Fruit fly (Drosophila melanogaster) whole organism, embryonic: ENCODE data around the gene CG5359.
A peak's percentile ranks its signal among the peaks of the same experiment; 100 is the strongest.

Source experiments
- CG10543 ChIP-seq: fragments of 200-800 bp; sonication (Bioruptor generic); optimal IDR thresholded peaks from 3 replicates; lab custom pipeline; 2017; ENCODE audit warnings: missing biosample characterization, mild to moderate bottlenecking, missing genetic modification characterization, moderate library complexity
- CG12104 ChIP-seq: fragments of 200-800 bp; sonication (Bioruptor generic); optimal IDR thresholded peaks from 3 replicates; lab custom pipeline; 2016; ENCODE audit warnings: missing biosample characterization, missing genetic modification characterization
- CG12769 ChIP-seq: fragments of 200-800 bp; sonication (Bioruptor generic); optimal IDR thresholded peaks from 2 replicates; lab custom pipeline; 2019; ENCODE audit warnings: missing biosample characterization, mild to moderate bottlenecking, missing genetic modification characterization, moderate library complexity
- CG1529 ChIP-seq: fragments of 200-800 bp; sonication (Bioruptor generic); optimal IDR thresholded peaks from 3 replicates; lab custom pipeline; 2018; ENCODE audit warnings: missing biosample characterization, missing genetic modification characterization
- CG16815 ChIP-seq: fragments of 200-800 bp; sonication (Bioruptor generic); optimal IDR thresholded peaks from 3 replicates; lab custom pipeline; 2017; ENCODE audit warnings: missing biosample characterization, mild to moderate bottlenecking, missing genetic modification characterization
- CG17568 ChIP-seq: fragments of 200-800 bp; sonication (Bioruptor generic); optimal IDR thresholded peaks from 2 replicates; lab custom pipeline; 2018; ENCODE audit warnings: missing biosample characterization, mild to moderate bottlenecking, missing genetic modification characterization, moderate library complexity
- CG17612 ChIP-seq: fragments of 200-800 bp; sonication (Bioruptor generic); IDR thresholded peaks from 2 replicates; pipeline ENCODE4 v1.3.6; 2022; ENCODE audit warnings: missing biosample characterization, missing genetic modification characterization
- CG34376 ChIP-seq: fragments of 200-800 bp; sonication (Bioruptor generic); optimal IDR thresholded peaks from 2 replicates; lab custom pipeline; 2018; ENCODE audit warnings: missing biosample characterization, mild to moderate bottlenecking, missing genetic modification characterization
- CG4730 ChIP-seq: fragments of 200-800 bp; sonication (Bioruptor generic); IDR thresholded peaks from 2 replicates; pipeline ENCODE4 v1.3.6; 2022; ENCODE audit warnings: missing biosample characterization, missing genetic modification characterization
- CG7556 ChIP-seq: fragments of 200-800 bp; sonication (Bioruptor generic); optimal IDR thresholded peaks from 2 replicates; lab custom pipeline; 2017; ENCODE audit warnings: missing biosample characterization, mild to moderate bottlenecking, missing genetic modification characterization
- CG7987 ChIP-seq: fragments of 200-800 bp; sonication (Bioruptor generic); optimal IDR thresholded peaks from 2 replicates; lab custom pipeline; 2018; ENCODE audit warnings: missing biosample characterization, mild to moderate bottlenecking, missing genetic modification characterization, moderate library complexity
- CG8089 ChIP-seq: fragments of 200-800 bp; sonication (Bioruptor generic); optimal IDR thresholded peaks from 3 replicates; lab custom pipeline; 2016; ENCODE audit warnings: missing biosample characterization, missing genetic modification characterization
- CG8944 ChIP-seq: fragments of 200-800 bp; sonication (Bioruptor generic); optimal IDR thresholded peaks from 3 replicates; lab custom pipeline; 2016; ENCODE audit warnings: missing biosample characterization, missing genetic modification characterization
- CG9876 ChIP-seq: fragments of 200-800 bp; sonication (Bioruptor generic); optimal IDR thresholded peaks from 2 replicates; lab custom pipeline; 2016; ENCODE audit warnings: missing biosample characterization, missing genetic modification characterization
- CG9932 ChIP-seq: fragments of 200-800 bp; sonication (Bioruptor generic); IDR thresholded peaks from 2 replicates; pipeline ENCODE4 v1.3.6; 2022; ENCODE audit warnings: missing biosample characterization, missing genetic modification characterization
- Deaf1 ChIP-seq: fragments of 200-800 bp; optimal IDR thresholded peaks from 3 replicates; lab custom pipeline; 2019; ENCODE audit warnings: missing biosample characterization, mild to moderate bottlenecking, missing genetic modification characterization, moderate library complexity
- Dek ChIP-seq: fragments of 200-800 bp; sonication (Bioruptor generic); optimal IDR thresholded peaks from 3 replicates; lab custom pipeline; 2019; ENCODE audit warnings: missing biosample characterization, mild to moderate bottlenecking, missing genetic modification characterization, moderate library complexity
- Dp ChIP-seq: fragments of 200-800 bp; sonication (Bioruptor generic); optimal IDR thresholded peaks from 2 replicates; lab custom pipeline; 2018; ENCODE audit warnings: missing biosample characterization, mild to moderate bottlenecking, missing genetic modification characterization, moderate library complexity
- Eip74EF ChIP-seq, 2 experiments: fragments of 200-800 bp in 1 of 2; fragments of >200 bp in 1 of 2; sonication (Bioruptor generic) in 1 of 2; optimal IDR thresholded peaks; 2 replicates each; lab custom pipeline; 2017 to 2019; ENCODE audit warnings: missing biosample characterization in 2 of 2, missing genetic modification characterization in 2 of 2, mild to moderate bottlenecking in 1 of 2, moderate library complexity in 1 of 2
- Elba2 ChIP-seq: fragments of 200-800 bp; sonication (Bioruptor generic); optimal IDR thresholded peaks from 3 replicates; lab custom pipeline; 2016; ENCODE audit warnings: missing biosample characterization, missing genetic modification characterization
- GATAe ChIP-seq: fragments of 200-800 bp; sonication (Bioruptor generic); conservative IDR thresholded peaks from 2 replicates; pipeline ENCODE4 v1.3.6; 2022; ENCODE audit warnings: missing biosample characterization, missing genetic modification characterization
- Hey ChIP-seq: fragments of 200-800 bp; sonication (Bioruptor generic); optimal IDR thresholded peaks from 3 replicates; lab custom pipeline; 2018; ENCODE audit warnings: missing biosample characterization, mild to moderate bottlenecking, missing genetic modification characterization
- Med ChIP-seq: fragments of 200-800 bp; sonication (Bioruptor generic); peaks from one replicate; lab custom pipeline; 2016; ENCODE audit warnings: missing biosample characterization, missing genetic modification characterization, mild to moderate bottlenecking, inconsistent platforms, moderate library complexity
- NC2α ChIP-seq: fragments of 200-800 bp; sonication (Bioruptor generic); optimal IDR thresholded peaks from 2 replicates; lab custom pipeline; 2016; ENCODE audit warnings: missing biosample characterization, missing genetic modification characterization
- Nf-YB ChIP-seq: fragments of 200-800 bp; sonication (Bioruptor generic); optimal IDR thresholded peaks from 3 replicates; lab custom pipeline; 2019; ENCODE audit warnings: missing biosample characterization, mild to moderate bottlenecking, missing genetic modification characterization, moderate library complexity
- Pdp1 ChIP-seq, 2 experiments: fragments of 200-800 bp; sonication (Bioruptor generic); optimal IDR thresholded peaks; 3 replicates each; lab custom pipeline; 2016; ENCODE audit warnings: missing biosample characterization in 2 of 2, missing genetic modification characterization in 2 of 2, mild to moderate bottlenecking in 1 of 2, moderate library complexity in 1 of 2
- Ptx1 ChIP-seq: fragments of 200-800 bp; sonication (Bioruptor generic); IDR thresholded peaks from 2 replicates; pipeline ENCODE4 v1.3.6; 2022; ENCODE audit warnings: missing biosample characterization, missing genetic modification characterization
- Ravus ChIP-seq: fragments of 200-800 bp; sonication (Bioruptor generic); IDR thresholded peaks from 2 replicates; pipeline ENCODE4 v1.3.6; 2022; ENCODE audit warnings: missing biosample characterization, missing genetic modification characterization
- Six4 ChIP-seq: fragments of 200-800 bp; sonication (Bioruptor generic); optimal IDR thresholded peaks from 2 replicates; lab custom pipeline; 2016; ENCODE audit warnings: missing biosample characterization, missing genetic modification characterization
- Usf ChIP-seq: fragments of 200-800 bp; sonication (Bioruptor generic); optimal IDR thresholded peaks from 2 replicates; lab custom pipeline; 2017; ENCODE audit warnings: missing genotype, missing biosample characterization, missing genetic modification characterization
- Vsx1 ChIP-seq: fragments of 200-800 bp; sonication (Bioruptor generic); optimal IDR thresholded peaks from 2 replicates; lab custom pipeline; 2017; ENCODE audit warnings: missing biosample characterization, mild to moderate bottlenecking, missing genetic modification characterization, missing genetic modification reagents
- cas ChIP-seq: fragments of 200-800 bp; sonication (Bioruptor generic); IDR thresholded peaks from 2 replicates; pipeline ENCODE4 v1.3.6; 2022; ENCODE audit warnings: missing biosample characterization, missing genetic modification characterization
- ci ChIP-seq: fragments of 200-800 bp; sonication (Bioruptor generic); IDR thresholded peaks from 3 replicates; pipeline ENCODE4 v1.3.6; 2022; ENCODE audit warnings: missing biosample characterization, missing genetic modification characterization
- croc ChIP-seq: fragments of 200-800 bp; sonication (Bioruptor generic); conservative IDR thresholded peaks from 3 replicates; pipeline ENCODE4 v1.3.6; 2022; ENCODE audit warnings: missing biosample characterization, missing genetic modification characterization
- cwo ChIP-seq: fragments of 200-800 bp; sonication (Bioruptor generic); optimal IDR thresholded peaks from 3 replicates; lab custom pipeline; 2017; ENCODE audit warnings: missing biosample characterization, missing genetic modification characterization, mild to moderate bottlenecking, moderate library complexity, missing genetic modification reagents
- dmrt99B ChIP-seq: fragments of 200-800 bp; sonication (Bioruptor generic); optimal IDR thresholded peaks from 2 replicates; lab custom pipeline; 2018; ENCODE audit warnings: missing biosample characterization, mild to moderate bottlenecking, missing genetic modification characterization, moderate library complexity
- exex ChIP-seq: fragments of 200-800 bp; sonication (Bioruptor generic); optimal IDR thresholded peaks from 4 replicates; lab custom pipeline; 2018; ENCODE audit warnings: missing biosample characterization, mild to moderate bottlenecking, missing genetic modification characterization, moderate library complexity
- ftz-f1 ChIP-seq: fragments of 200-800 bp; sonication (Bioruptor generic); optimal IDR thresholded peaks from 2 replicates; lab custom pipeline; 2016; ENCODE audit warnings: missing biosample characterization, missing genetic modification characterization
- gem ChIP-seq: fragments of 200-800 bp; sonication (Bioruptor generic); optimal IDR thresholded peaks from 2 replicates; lab custom pipeline; 2019; ENCODE audit warnings: missing biosample characterization, mild to moderate bottlenecking, missing genetic modification characterization, moderate library complexity
- hbn ChIP-seq: fragments of 200-800 bp; sonication (Bioruptor generic); IDR thresholded peaks from 2 replicates; pipeline ENCODE4 v1.3.6; 2022; ENCODE audit warnings: missing biosample characterization, missing genetic modification characterization; ENCODE audit not compliant: partially characterized antibody
- ind ChIP-seq: fragments of 200-800 bp; sonication (Bioruptor generic); optimal IDR thresholded peaks from 3 replicates; lab custom pipeline; 2016; ENCODE audit warnings: missing biosample characterization, missing genetic modification characterization
- lab ChIP-seq: fragments of 200-800 bp; sonication (Bioruptor generic); optimal IDR thresholded peaks from 3 replicates; lab custom pipeline; 2017; ENCODE audit warnings: missing biosample characterization, missing genetic modification characterization, mild to moderate bottlenecking, moderate library complexity, missing genetic modification reagents
- p53 ChIP-seq: fragments of 200-800 bp; sonication (Bioruptor generic); optimal IDR thresholded peaks from 2 replicates; lab custom pipeline; 2016; ENCODE audit warnings: missing biosample characterization, missing genetic modification characterization
- pan ChIP-seq, 4 experiments: fragments of >200 bp in 3 of 4; fragments of 200-800 bp in 1 of 4; sonication (Bioruptor generic) in 1 of 4; optimal IDR thresholded peaks in 3 of 4; IDR thresholded peaks in 1 of 4; 2 replicates each; pipeline versions ENCODE4 v1.3.6 to Lab custom; 2017 to 2022; ENCODE audit warnings: missing biosample characterization in 2 of 4, missing genetic modification characterization in 2 of 4, mixed read lengths in 1 of 4
- seq ChIP-seq: fragments of 200-800 bp; sonication (Bioruptor generic); IDR thresholded peaks from 2 replicates; pipeline ENCODE4 v1.3.6; 2022; ENCODE audit warnings: missing biosample characterization, missing genetic modification characterization
- sug ChIP-seq: fragments of 200-800 bp; optimal IDR thresholded peaks from 2 replicates; lab custom pipeline; 2019; ENCODE audit warnings: missing biosample characterization, mild to moderate bottlenecking, missing genetic modification characterization, moderate library complexity
- toy ChIP-seq: fragments of 200-800 bp; sonication (Bioruptor generic); IDR thresholded peaks from 2 replicates; pipeline ENCODE4 v1.3.6; 2022; ENCODE audit warnings: missing biosample characterization, missing genetic modification characterization
- ttk ChIP-seq: fragments of 200-800 bp; sonication (Bioruptor generic); IDR thresholded peaks from 2 replicates; pipeline ENCODE4 v2.1.2; 2022; ENCODE audit warnings: missing biosample characterization, missing genetic modification characterization
- vnd ChIP-seq: fragments of 200-800 bp; sonication (Bioruptor generic); IDR thresholded peaks from 3 replicates; pipeline ENCODE4 v1.3.6; 2022; ENCODE audit warnings: missing biosample characterization, missing genetic modification characterization; ENCODE audit not compliant: partially characterized antibody
- zf30C ChIP-seq: fragments of 200-800 bp; sonication (Bioruptor generic); optimal IDR thresholded peaks from 3 replicates; lab custom pipeline; 2018; ENCODE audit warnings: missing biosample characterization, mild to moderate bottlenecking, missing genetic modification characterization

CG5359 gene

DNA sequence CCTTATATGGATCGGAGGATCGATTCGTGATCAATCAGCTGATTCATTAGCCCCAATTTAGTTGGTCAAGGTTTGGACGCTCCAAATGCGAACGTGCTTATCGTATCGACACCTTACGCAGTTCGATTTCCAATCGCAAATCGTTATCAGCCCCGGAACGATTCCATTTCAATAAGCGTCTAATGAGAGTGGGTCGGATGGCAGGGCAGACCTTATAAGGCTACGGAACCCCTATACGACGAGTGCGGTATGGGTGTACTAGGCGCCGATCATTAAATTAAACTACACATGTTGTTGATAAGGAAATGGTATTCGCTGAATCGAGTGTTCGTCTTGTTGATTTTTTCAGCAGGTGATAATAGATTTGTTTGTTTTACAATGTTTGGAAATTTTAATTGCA is 34.7 kb upstream of the CG5359 start (continued):
- TF ChIP-seq Hey = peak; percentile 68
- TF ChIP-seq ttk (GFP tag; lab: Robert Waterston, UW) = no peak
- TF ChIP-seq dmrt99B (tag; lab: Kevin White, UChicago) = no peak
- no peak for TF ChIP-seq Nf-YB (GFP tag; lab: Kevin White, UChicago)
- TF ChIP-seq Deaf1 (tag; lab: Kevin White, UChicago) = peak; percentile 1
- no peak for TF ChIP-seq vnd (GFP tag; lab: Robert Waterston, UW)
- no peak for TF ChIP-seq pan (optimal IDR thresholded peaks at IDR 0.05; lab: Kevin White, UChicago)
- no peak for TF ChIP-seq pan (GFP tag; optimal IDR thresholded peaks at IDR 0.05 in 1 of 2, IDR thresholded peaks at IDR 0.05 in 1 of 2)
- TF ChIP-seq zf30C (GFP tag; lab: Kevin White, UChicago) = no peak
- TF ChIP-seq Ravus = no peak
- no peak for TF ChIP-seq Dek (tag; lab: Kevin White, UChicago)
- no peak for TF ChIP-seq ci (GFP tag; lab: Robert Waterston, UW)
- no peak for TF ChIP-seq p53 (GFP tag; lab: Kevin White, UChicago)
- no peak for TF ChIP-seq CG1529 (GFP tag; lab: Kevin White, UChicago)
- TF ChIP-seq CG9876 = no peak
- no peak for TF ChIP-seq Six4 (GFP tag; lab: Kevin White, UChicago)
- TF ChIP-seq Pdp1 (GFP tag; optimal IDR thresholded peaks at IDR 0.05; lab: Kevin White, UChicago) = peak in 1 of 2 experiments; percentile 59
- no peak for TF ChIP-seq CG8944 (GFP tag; lab: Kevin White, UChicago)
- TF ChIP-seq NC2α = no peak
- no peak for TF ChIP-seq seq (GFP tag; lab: Robert Waterston, UW)
- TF ChIP-seq CG34376 (GFP tag; lab: Kevin White, UChicago) = peak; percentile 67
- no peak for TF ChIP-seq cas (GFP tag; lab: Robert Waterston, UW)
- TF ChIP-seq CG12769 (tag; lab: Kevin White, UChicago) = peak; percentile 14
- TF ChIP-seq gem (tag; lab: Kevin White, UChicago) = no peak
- peak; percentile 37 for TF ChIP-seq Vsx1 (GFP tag; lab: Kevin White, UChicago)
- TF ChIP-seq CG16815 = no peak
- TF ChIP-seq croc (GFP tag; lab: Robert Waterston, UW) = no peak
- no peak for TF ChIP-seq ind
- TF ChIP-seq CG12104 (GFP tag; lab: Kevin White, UChicago) = no peak
- TF ChIP-seq toy (GFP tag; lab: Robert Waterston, UW) = no peak
- TF ChIP-seq Ptx1 (GFP tag; lab: Robert Waterston, UW) = no peak
- TF ChIP-seq CG4730 (GFP tag; lab: Robert Waterston, UW) = no peak
- no peak for TF ChIP-seq Elba2 (GFP tag; lab: Kevin White, UChicago)
- TF ChIP-seq hbn (GFP tag; lab: Robert Waterston, UW) = no peak
- peak; percentile 36 for TF ChIP-seq CG10543 (GFP tag; lab: Kevin White, UChicago)
- peak; percentile 71 for TF ChIP-seq GATAe (GFP tag; lab: Robert Waterston, UW)
- TF ChIP-seq CG9932 = no peak
- TF ChIP-seq Dp (GFP tag; lab: Kevin White, UChicago) = no peak
- TF ChIP-seq CG7556 (GFP tag; lab: Kevin White, UChicago) = no peak
- TF ChIP-seq CG7987 (GFP tag; lab: Kevin White, UChicago) = peak; percentile 8
- no peak for TF ChIP-seq CG17612
- no peak for TF ChIP-seq CG17568
- peak in 1 of 2 experiments; percentile 63 for TF ChIP-seq Eip74EF (GFP tag; optimal IDR thresholded peaks at IDR 0.05; lab: Kevin White, UChicago)
- TF ChIP-seq CG8089 (GFP tag; lab: Kevin White, UChicago) = no peak
- peak; percentile 36 for TF ChIP-seq Med (GFP tag; lab: Kevin White, UChicago)
- TF ChIP-seq Usf = no peak
- TF ChIP-seq sug (tag; lab: Kevin White, UChicago) = peak; percentile 90
- TF ChIP-seq ftz-f1 (GFP tag; lab: Kevin White, UChicago) = peak; percentile 54
- peak; percentile 97 for TF ChIP-seq exex (tag; lab: Kevin White, UChicago)
- TF ChIP-seq lab = peak; percentile 74
- peak; percentile 58 for TF ChIP-seq cwo (GFP tag; lab: Kevin White, UChicago)
